Fruit fly (Drosophila melanogaster): ENCODE measurements around the gene CG43844.

The CG43844 gene

DNA sequence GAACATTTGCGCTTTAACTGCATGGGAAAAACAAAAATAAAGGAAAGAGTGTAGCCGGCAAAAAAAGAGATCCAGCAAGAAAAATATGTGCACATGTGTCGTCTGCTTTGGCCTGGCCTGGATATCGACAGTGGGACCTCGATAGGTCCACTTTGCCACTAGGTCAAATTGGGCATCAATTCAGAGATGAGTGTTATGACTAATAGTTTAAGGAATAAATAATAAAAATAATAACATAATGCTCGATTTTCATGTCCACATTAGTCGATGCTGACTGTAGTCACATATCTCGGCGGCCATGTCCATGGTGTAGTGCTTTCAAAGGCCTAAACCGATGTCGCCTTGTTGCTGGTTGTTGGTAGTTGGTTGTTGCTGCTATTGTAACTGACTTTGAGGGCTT, 8.2 kb downstream of the CG43844 start:
- peak; percentile 89 for TF ChIP-seq D1 (tag; optimal IDR thresholded peaks at IDR 0.05)
- TF ChIP-seq CG12605 (GFP tag; IDR thresholded peaks at IDR 0.05): peak; percentile 96
- peak; percentile 96 for TF ChIP-seq CG8301 (tag; optimal IDR thresholded peaks at IDR 0.05)
- peak; percentile 47 for TF ChIP-seq EcR (GFP tag; optimal IDR thresholded peaks at IDR 0.05)
- TF ChIP-seq fd96Ca (GFP tag; IDR thresholded peaks at IDR 0.05): peak; percentile 97
- TF ChIP-seq CG13204 (GFP tag; optimal IDR thresholded peaks at IDR 0.05): peak; percentile 94
- peak; percentile 73 for TF ChIP-seq CG10348 (GFP tag; IDR thresholded peaks at IDR 0.05)
- TF ChIP-seq Pif1B (GFP tag; optimal IDR thresholded peaks at IDR 0.05): peak; percentile 96
- TF ChIP-seq CG15710 (tag; optimal IDR thresholded peaks at IDR 0.05): peak; percentile 96
- TF ChIP-seq CG34367 (tag; optimal IDR thresholded peaks at IDR 0.05): peak; percentile 95
- TF ChIP-seq CG4496 (GFP tag; IDR thresholded peaks at IDR 0.05): peak; percentile 98
- peak; percentile 97 for TF ChIP-seq CG14655 (GFP tag; optimal IDR thresholded peaks at IDR 0.05)
- TF ChIP-seq CG8159 (tag; optimal IDR thresholded peaks at IDR 0.05): peak; percentile 95
- peak; percentile 83 for TF ChIP-seq Snoo (tag; optimal IDR thresholded peaks at IDR 0.05)
- TF ChIP-seq Ets98B (GFP tag; IDR thresholded peaks at IDR 0.05): peak; percentile 97
- TF ChIP-seq Pif1A (GFP tag; optimal IDR thresholded peaks at IDR 0.05): peak; percentile 97
- peak; percentile 94 for TF ChIP-seq gl (tag; optimal IDR thresholded peaks at IDR 0.05)
- peak; percentile 97 for TF ChIP-seq CG17806 (tag; optimal IDR thresholded peaks at IDR 0.05)
- TF ChIP-seq rn (GFP tag; IDR thresholded peaks at IDR 0.05): peak; percentile 88
- TF ChIP-seq CG9948 (tag; optimal IDR thresholded peaks at IDR 0.05): peak; percentile 96
- TF ChIP-seq CG32121 (GFP tag; IDR thresholded peaks at IDR 0.05): peak; percentile 88

DNA sequence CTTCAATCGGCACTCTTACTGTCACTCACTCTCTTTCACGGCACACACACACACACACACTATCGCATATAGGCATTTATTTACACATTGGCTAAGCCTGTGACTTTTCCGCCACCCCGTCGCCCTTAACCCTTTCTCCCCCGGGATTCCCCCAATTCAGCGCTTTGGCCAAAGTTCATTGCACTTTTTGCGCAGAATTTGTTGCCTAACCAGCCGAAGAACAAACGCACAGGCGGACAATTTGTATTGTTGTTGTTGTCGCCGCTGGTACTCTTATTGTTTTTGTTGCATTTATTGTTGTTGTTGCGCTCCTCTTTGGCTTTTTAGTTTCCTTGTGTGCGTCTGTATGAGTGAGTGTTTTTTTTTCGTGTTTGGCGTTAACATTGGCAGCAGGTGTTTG, 9.4 kb downstream of the CG43844 start:
- TF ChIP-seq EcR (GFP tag; optimal IDR thresholded peaks at IDR 0.05) (peak; percentile 78), CG32121 (GFP tag; IDR thresholded peaks at IDR 0.05) (no peak)

DNA sequence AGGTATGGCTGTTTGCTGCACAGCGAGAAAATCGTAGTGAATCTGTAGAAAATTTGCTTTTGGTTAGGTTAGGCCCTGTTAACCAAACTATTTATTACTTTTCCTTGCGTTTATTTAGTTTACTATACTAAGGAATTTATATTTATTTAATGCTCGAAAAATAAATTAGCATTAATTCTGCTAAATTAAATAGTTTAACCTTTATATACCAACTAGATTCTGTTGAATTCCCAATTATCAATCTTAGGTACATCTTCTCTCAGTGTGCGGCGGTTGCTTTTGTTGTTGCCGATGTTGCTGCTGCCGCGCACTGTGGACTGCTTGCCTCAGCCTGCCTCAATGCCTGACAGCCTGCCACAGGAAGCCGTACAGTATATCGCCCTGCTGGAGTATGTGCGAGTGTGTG, 9.8 kb downstream of the CG43844 start:
- TF ChIP-seq EcR (GFP tag; optimal IDR thresholded peaks at IDR 0.05): no peak
- peak; percentile 89 for TF ChIP-seq CG14655 (GFP tag; optimal IDR thresholded peaks at IDR 0.05)
- TF ChIP-seq CG34367 (tag; optimal IDR thresholded peaks at IDR 0.05): peak; percentile 24
- TF ChIP-seq fd96Ca (GFP tag; IDR thresholded peaks at IDR 0.05): no peak
- no peak for TF ChIP-seq CG10348 (GFP tag; IDR thresholded peaks at IDR 0.05)
- no peak for TF ChIP-seq rn (GFP tag; IDR thresholded peaks at IDR 0.05)
- peak; percentile 45; the same call in 1 of the 3 replicates for TF ChIP-seq CG4496 (GFP tag; IDR thresholded peaks at IDR 0.05)
- TF ChIP-seq Ets98B (GFP tag; IDR thresholded peaks at IDR 0.05): peak; percentile 33; the same call in 1 of the 2 replicates
- peak; percentile 79 for TF ChIP-seq CG8301 (tag; optimal IDR thresholded peaks at IDR 0.05)
- peak; percentile 57 for TF ChIP-seq Pif1A (GFP tag; optimal IDR thresholded peaks at IDR 0.05)
- peak; percentile 53 for TF ChIP-seq gl (tag; optimal IDR thresholded peaks at IDR 0.05)
- peak; percentile 28 for TF ChIP-seq CG13204 (GFP tag; optimal IDR thresholded peaks at IDR 0.05)
- peak; percentile 42; the same call in 1 of the 2 replicates for TF ChIP-seq CG12605 (GFP tag; IDR thresholded peaks at IDR 0.05)
- peak; percentile 72 for TF ChIP-seq CG15710 (tag; optimal IDR thresholded peaks at IDR 0.05)
- TF ChIP-seq CG8159 (tag; optimal IDR thresholded peaks at IDR 0.05): peak; percentile 87
- TF ChIP-seq CG9948 (tag; optimal IDR thresholded peaks at IDR 0.05): peak; percentile 76
- TF ChIP-seq CG17806 (tag; optimal IDR thresholded peaks at IDR 0.05): peak; percentile 84
- no peak for TF ChIP-seq CG32121 (GFP tag; IDR thresholded peaks at IDR 0.05)
- peak; percentile 58 for TF ChIP-seq Pif1B (GFP tag; optimal IDR thresholded peaks at IDR 0.05)
- TF ChIP-seq D1 (tag; optimal IDR thresholded peaks at IDR 0.05): peak; percentile 51
- peak; percentile 51 for TF ChIP-seq Snoo (tag; optimal IDR thresholded peaks at IDR 0.05)

DNA sequence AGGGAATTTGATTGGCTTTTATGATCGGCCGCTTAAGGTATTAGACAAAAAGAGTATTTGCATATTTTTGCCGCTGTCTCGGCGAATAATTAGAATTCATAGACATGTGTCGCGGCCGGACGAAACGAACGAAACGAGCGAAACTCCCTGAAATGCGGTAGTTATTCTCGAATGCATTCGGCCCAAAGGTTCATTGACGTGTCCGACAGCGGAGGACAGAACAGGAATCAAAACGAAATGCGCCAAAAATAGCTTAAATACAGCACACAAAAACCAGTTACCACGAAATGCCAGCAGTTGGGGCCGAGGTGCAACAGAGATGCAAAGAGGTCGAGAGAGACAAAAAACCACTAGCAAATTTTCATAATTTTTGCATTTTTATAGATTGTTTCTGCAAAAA, 15.0 kb downstream of the CG43844 start:
- TF ChIP-seq EcR (GFP tag; optimal IDR thresholded peaks at IDR 0.05): peak; percentile 90
- no peak for TF ChIP-seq D1 (tag; optimal IDR thresholded peaks at IDR 0.05)
- no peak for TF ChIP-seq gl (tag; optimal IDR thresholded peaks at IDR 0.05)
- TF ChIP-seq CG17806 (tag; optimal IDR thresholded peaks at IDR 0.05): no peak
- TF ChIP-seq fd96Ca (GFP tag; IDR thresholded peaks at IDR 0.05): no peak
- TF ChIP-seq Ets98B (GFP tag; IDR thresholded peaks at IDR 0.05): no peak
- TF ChIP-seq CG10348 (GFP tag; IDR thresholded peaks at IDR 0.05): no peak
- no peak for TF ChIP-seq Pif1B (GFP tag; optimal IDR thresholded peaks at IDR 0.05)
- no peak for TF ChIP-seq CG8301 (tag; optimal IDR thresholded peaks at IDR 0.05)
- peak; percentile 2 for TF ChIP-seq CG15710 (tag; optimal IDR thresholded peaks at IDR 0.05)
- no peak for TF ChIP-seq CG13204 (GFP tag; optimal IDR thresholded peaks at IDR 0.05)
- no peak for TF ChIP-seq rn (GFP tag; IDR thresholded peaks at IDR 0.05)
- TF ChIP-seq Snoo (tag; optimal IDR thresholded peaks at IDR 0.05): no peak
- TF ChIP-seq CG12605 (GFP tag; IDR thresholded peaks at IDR 0.05): no peak
- no peak for TF ChIP-seq CG32121 (GFP tag; IDR thresholded peaks at IDR 0.05)
- no peak for TF ChIP-seq CG8159 (tag; optimal IDR thresholded peaks at IDR 0.05)
- TF ChIP-seq CG4496 (GFP tag; IDR thresholded peaks at IDR 0.05): no peak
- no peak for TF ChIP-seq CG9948 (tag; optimal IDR thresholded peaks at IDR 0.05)
- TF ChIP-seq CG14655 (GFP tag; optimal IDR thresholded peaks at IDR 0.05): peak; percentile 5

DNA sequence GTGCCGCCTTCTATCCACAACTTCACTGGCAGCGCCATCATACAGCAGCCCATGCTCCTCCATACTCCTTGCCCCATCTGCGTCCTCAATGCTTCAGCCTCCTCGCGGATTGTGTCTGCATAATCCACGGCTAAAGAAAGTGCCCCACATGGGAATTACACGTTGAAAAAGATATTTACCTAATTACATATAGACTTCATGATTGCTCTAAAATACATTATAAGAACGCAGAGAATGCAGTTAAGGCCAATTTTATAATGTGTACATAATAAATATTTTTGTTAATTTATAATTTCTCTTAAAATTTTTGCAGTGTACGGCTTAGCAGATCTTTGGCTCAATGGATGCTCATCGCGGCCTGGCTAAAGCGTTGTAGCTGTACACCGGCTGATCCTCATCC, 16.3 kb downstream of the CG43844 start:
- TF ChIP-seq CG13204 (GFP tag; optimal IDR thresholded peaks at IDR 0.05) (peak; percentile 57), Pif1B (GFP tag; optimal IDR thresholded peaks at IDR 0.05) (peak; percentile 85), CG10348 (GFP tag; IDR thresholded peaks at IDR 0.05) (no peak), fd96Ca (GFP tag; IDR thresholded peaks at IDR 0.05) (peak; percentile 82; the same call in 2 of the 3 replicates), CG17806 (tag; optimal IDR thresholded peaks at IDR 0.05) (peak; percentile 91), CG4496 (GFP tag; IDR thresholded peaks at IDR 0.05) (peak; percentile 91), rn (GFP tag; IDR thresholded peaks at IDR 0.05) (peak; percentile 78), CG15710 (tag; optimal IDR thresholded peaks at IDR 0.05) (peak; percentile 89), CG32121 (GFP tag; IDR thresholded peaks at IDR 0.05) (peak; percentile 83), CG8301 (tag; optimal IDR thresholded peaks at IDR 0.05) (peak; percentile 94), Pif1A (GFP tag; optimal IDR thresholded peaks at IDR 0.05) (peak; percentile 87), CG8159 (tag; optimal IDR thresholded peaks at IDR 0.05) (peak; percentile 88), gl (tag; optimal IDR thresholded peaks at IDR 0.05) (peak; percentile 65), D1 (tag; optimal IDR thresholded peaks at IDR 0.05) (peak; percentile 84), Snoo (tag; optimal IDR thresholded peaks at IDR 0.05) (peak; percentile 81), CG12605 (GFP tag; IDR thresholded peaks at IDR 0.05) (peak; percentile 83), CG34367 (tag; optimal IDR thresholded peaks at IDR 0.05) (peak; percentile 87), Ets98B (GFP tag; IDR thresholded peaks at IDR 0.05) (peak; percentile 90), CG14655 (GFP tag; optimal IDR thresholded peaks at IDR 0.05) (peak; percentile 94), CG9948 (tag; optimal IDR thresholded peaks at IDR 0.05) (peak; percentile 94), EcR (GFP tag; optimal IDR thresholded peaks at IDR 0.05) (peak; percentile 6)
